Worm (Caenorhabditis elegans): ENCODE data around the gene srd-15.

Gene srd-15

DNA sequence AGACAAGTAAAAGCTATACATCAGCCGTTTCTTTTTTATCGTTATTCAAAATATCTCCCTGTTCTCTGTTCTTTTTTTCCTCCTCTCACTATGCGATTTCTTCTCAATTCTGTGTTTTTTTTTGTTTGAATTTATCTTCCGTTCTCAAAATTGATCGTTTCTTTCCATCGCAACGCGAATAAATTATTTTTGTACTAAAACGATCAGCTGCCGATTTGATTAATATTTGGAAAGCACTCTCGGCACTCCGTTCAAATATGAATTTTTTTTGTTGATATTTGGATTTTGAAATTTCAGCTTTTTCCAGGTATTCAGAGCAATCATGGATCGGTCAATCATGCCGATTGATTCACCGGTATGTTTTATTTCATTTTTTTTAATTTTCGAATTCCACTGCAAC is 37.0 kb upstream of the srd-15 start, which contains the start of gene pst-1:
Gene pst-1 (plus strand): TSS at position 301 of the 400 bp plus-strand sequence.
- TF ChIP-seq ceh-34 (tag; optimal IDR thresholded peaks at IDR 0.05): no peak
- no peak for TF ChIP-seq F13H6.1 (tag; optimal IDR thresholded peaks at IDR 0.05)
- TF ChIP-seq nfya-1 (tag; optimal IDR thresholded peaks at IDR 0.05): no peak

- TF ChIP-seq nfya-1 (tag; optimal IDR thresholded peaks at IDR 0.05) (peak; percentile 42), nhr-232 (tag; optimal IDR thresholded peaks at IDR 0.05) (no peak)
Measured at ce11 chrV:5939503-5940072, 33.4 kb upstream of the srd-15 start, which contains the start of gene syf-3. Gene syf-3 (plus strand): TSS chrV:5940022.

ce11 chrV:5936691-5937090 is 30.5 kb upstream of the srd-15 start, which contains the start of the genes M03F8.5 and M03F8.7:
Gene M03F8.5 (minus strand): TSS chrV:5936791.
Gene M03F8.7 (plus strand): TSS chrV:5936939.
- no peak for TF ChIP-seq hlh-15 (tag; optimal IDR thresholded peaks at IDR 0.05)
- TF ChIP-seq pha-2 (tag; optimal IDR thresholded peaks at IDR 0.05): no peak
- TF ChIP-seq pag-3 (tag; optimal IDR thresholded peaks at IDR 0.05; ENCODE audit: borderline replicate concordance): no peak
- TF ChIP-seq pros-1 (tag; optimal IDR thresholded peaks at IDR 0.05): no peak
- TF ChIP-seq ceh-48 (tag; optimal IDR thresholded peaks at IDR 0.05): no peak
- TF ChIP-seq elt-2 (tag; optimal IDR thresholded peaks at IDR 0.05): no peak
- no peak for TF ChIP-seq ets-4 (tag; optimal IDR thresholded peaks at IDR 0.05)
- no peak for TF ChIP-seq unc-42 (tag; optimal IDR thresholded peaks at IDR 0.05)
- no peak for TF ChIP-seq T23F11.4 (GFP tag; optimal IDR thresholded peaks at IDR 0.05)

DNA sequence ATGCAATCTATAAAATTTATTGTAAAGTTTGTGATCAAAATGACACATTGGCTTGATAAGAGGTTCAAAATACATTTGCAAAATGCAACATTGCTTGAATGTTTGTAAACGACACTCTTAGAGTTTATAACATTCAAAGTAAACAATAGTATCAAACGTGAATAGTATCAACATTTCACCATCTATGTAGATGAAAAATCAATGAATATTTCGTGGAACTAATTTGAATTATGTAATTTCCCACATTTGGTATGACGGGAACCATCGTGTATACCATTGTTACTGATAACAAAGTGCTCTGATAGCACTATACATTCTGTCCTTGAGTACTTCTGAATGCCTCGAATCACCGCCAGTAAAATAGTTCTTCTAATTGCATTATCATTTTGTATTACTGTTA is 24.4 kb upstream of the srd-15 start, which contains the start of gene galt-1:
Gene galt-1 (plus strand): TSS at position 318 of the 400 bp plus-strand sequence.
- TF ChIP-seq ceh-30 (tag; optimal IDR thresholded peaks at IDR 0.05) (no peak), elt-2 (tag; optimal IDR thresholded peaks at IDR 0.05) (peak; percentile 55)

- TF ChIP-seq pag-3 (tag; optimal IDR thresholded peaks at IDR 0.05; ENCODE audit: borderline replicate concordance): no peak
- no peak for TF ChIP-seq hlh-6 (tag; optimal IDR thresholded peaks at IDR 0.05)
Measured at ce11 chrV:5928006-5928405, 21.9 kb upstream of the srd-15 start.

DNA sequence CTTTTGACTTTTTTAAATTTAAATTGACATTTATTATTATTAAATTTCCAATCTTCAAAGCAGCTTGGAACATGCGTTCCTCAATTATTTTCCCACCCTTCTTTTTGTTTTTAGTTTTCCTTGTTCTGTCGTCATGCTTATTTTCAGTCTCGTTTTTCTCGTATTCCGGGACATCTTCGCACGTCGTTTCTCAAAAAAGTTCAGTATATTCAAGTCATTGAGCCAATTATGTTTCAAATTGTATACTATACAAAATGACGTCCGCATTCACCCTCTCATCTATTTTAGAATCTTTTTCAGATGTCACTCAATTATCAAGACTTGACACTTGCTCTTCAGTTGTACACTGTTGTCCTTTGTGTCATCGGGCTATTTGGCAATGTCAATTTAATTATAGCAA is 21.2 kb upstream of the srd-15 start, which contains the start of gene srsx-17:
Gene srsx-17 (plus strand): TSS at position 301 of the 400 bp plus-strand sequence.
- TF ChIP-seq che-1 (tag; optimal IDR thresholded peaks at IDR 0.05) (no peak), dve-1 (tag; optimal IDR thresholded peaks at IDR 0.05) (no peak), pros-1 (tag; optimal IDR thresholded peaks at IDR 0.05) (no peak), lin-11 (tag; optimal IDR thresholded peaks at IDR 0.05) (no peak), ceh-14 (tag; optimal IDR thresholded peaks at IDR 0.05) (no peak), madf-2 (tag; optimal IDR thresholded peaks at IDR 0.05) (no peak), unc-42 (tag; optimal IDR thresholded peaks at IDR 0.05) (no peak), ref-2 (tag; optimal IDR thresholded peaks at IDR 0.05) (no peak), odd-2 (tag; optimal IDR thresholded peaks at IDR 0.05) (no peak), Y22D7AL.16 (tag; optimal IDR thresholded peaks at IDR 0.05) (no peak), mec-3 (tag; optimal IDR thresholded peaks at IDR 0.05; ENCODE audit: borderline replicate concordance) (no peak), hlh-6 (tag; optimal IDR thresholded peaks at IDR 0.05) (no peak)

ce11 chrV:5922236-5922635 is 16.1 kb upstream of the srd-15 start, which contains the start of gene srsx-18:
Gene srsx-18 (plus strand): TSS chrV:5922536.
- TF ChIP-seq ahr-1 (tag; optimal IDR thresholded peaks at IDR 0.05): no peak
- no peak for TF ChIP-seq syd-9 (tag; optimal IDR thresholded peaks at IDR 0.05)
- TF ChIP-seq pqm-1 (tag; optimal IDR thresholded peaks at IDR 0.05): no peak
- TF ChIP-seq fax-1 (tag; optimal IDR thresholded peaks at IDR 0.05): no peak
- no peak for TF ChIP-seq ztf-16 (tag; optimal IDR thresholded peaks at IDR 0.05)
- TF ChIP-seq npax-4 (tag; optimal IDR thresholded peaks at IDR 0.05): no peak
- TF ChIP-seq C38D4.7 (GFP tag; optimal IDR thresholded peaks at IDR 0.05): no peak
- no peak for TF ChIP-seq fkh-10 (GFP tag; optimal IDR thresholded peaks at IDR 0.05)
- TF ChIP-seq elt-2 (tag; optimal IDR thresholded peaks at IDR 0.05): no peak

All from whole organism, late embryonic.